Worm (Caenorhabditis elegans): ENCODE data around the gene ceh-74.

The ceh-74 gene

ce11 chrV:14139252-14140100 is 38.4 kb upstream of the ceh-74 start:
- TF ChIP-seq unc-39 (tag; optimal IDR thresholded peaks at IDR 0.05) (no peak), zag-1 (tag; optimal IDR thresholded peaks at IDR 0.05) (no peak), ceh-28 (tag; optimal IDR thresholded peaks at IDR 0.05) (no peak), lin-15B (tag; optimal IDR thresholded peaks at IDR 0.05) (peak; percentile 16), ceh-9 (tag; optimal IDR thresholded peaks at IDR 0.05) (no peak), lin-39 (tag; optimal IDR thresholded peaks at IDR 0.05) (peak; percentile 40), snpc-4 (tag; optimal IDR thresholded peaks at IDR 0.05) (no peak), nhr-28 (tag; optimal IDR thresholded peaks at IDR 0.05) (no peak), nhr-25 (tag; optimal IDR thresholded peaks at IDR 0.05) (peak; percentile 23), hmg-11 (tag; optimal IDR thresholded peaks at IDR 0.05) (peak; percentile 23), tbx-2 (tag; optimal IDR thresholded peaks at IDR 0.05) (no peak), daf-12 (tag; optimal IDR thresholded peaks at IDR 0.05) (no peak), sea-2 (GFP tag; optimal IDR thresholded peaks at IDR 0.05) (no peak), elt-1 (tag; optimal IDR thresholded peaks at IDR 0.05) (no peak), nhr-23 (tag; optimal IDR thresholded peaks at IDR 0.05) (no peak), elt-2 (tag; optimal IDR thresholded peaks at IDR 0.05) (no peak), mdl-1 (tag; optimal IDR thresholded peaks at IDR 0.05) (no peak), skn-1 (tag; optimal IDR thresholded peaks at IDR 0.05) (no peak), mml-1 (tag; optimal IDR thresholded peaks at IDR 0.05) (no peak), egl-27 (tag; optimal IDR thresholded peaks at IDR 0.05) (no peak), nhr-11 (tag; optimal IDR thresholded peaks at IDR 0.05) (no peak), pqm-1 (tag; optimal IDR thresholded peaks at IDR 0.05) (no peak), ama-1 (optimal IDR thresholded peaks at IDR 0.05) (peak; percentile 5), nhr-237 (tag; optimal IDR thresholded peaks at IDR 0.05) (no peak), ceh-16 (tag; optimal IDR thresholded peaks at IDR 0.05) (no peak), egl-5 (tag; optimal IDR thresholded peaks at IDR 0.05) (no peak)

ce11 chrV:14140733-14141132 is 37.1 kb upstream of the ceh-74 start:
- TF ChIP-seq fkh-10 (GFP tag; optimal IDR thresholded peaks at IDR 0.05) (peak; percentile 82), ZK546.5 (tag; optimal IDR thresholded peaks at IDR 0.05) (no peak)

- TF ChIP-seq nhr-12 (tag; optimal IDR thresholded peaks at IDR 0.05): no peak
- no peak for TF ChIP-seq eor-1 (tag; optimal IDR thresholded peaks at IDR 0.05)
- no peak for TF ChIP-seq ceh-9 (tag; optimal IDR thresholded peaks at IDR 0.05)
- TF ChIP-seq nhr-77 (tag; optimal IDR thresholded peaks at IDR 0.05): no peak
- no peak for TF ChIP-seq lin-39 (tag; optimal IDR thresholded peaks at IDR 0.05)
- TF ChIP-seq ztf-11 (tag; optimal IDR thresholded peaks at IDR 0.05): no peak
- TF ChIP-seq unc-39 (tag; optimal IDR thresholded peaks at IDR 0.05): no peak
These were observed 36.0 kb upstream of the ceh-74 start for ce11 chrV:14141846-14142245.

- TF ChIP-seq R02D3.7 (tag; optimal IDR thresholded peaks at IDR 0.05): no peak
- TF ChIP-seq unc-39 (tag; optimal IDR thresholded peaks at IDR 0.05): no peak
- peak; percentile 38 for TF ChIP-seq lin-15B (tag; optimal IDR thresholded peaks at IDR 0.05)
- no peak for TF ChIP-seq pha-4 (tag; optimal IDR thresholded peaks at IDR 0.05)
- no peak for TF ChIP-seq ceh-82 (tag; optimal IDR thresholded peaks at IDR 0.05)
- TF ChIP-seq skn-1 (tag; optimal IDR thresholded peaks at IDR 0.05): no peak
- TF ChIP-seq pqm-1 (tag; optimal IDR thresholded peaks at IDR 0.05): no peak
- peak; percentile 58 for TF ChIP-seq hmg-11 (tag; optimal IDR thresholded peaks at IDR 0.05)
- TF ChIP-seq tbx-2 (tag; optimal IDR thresholded peaks at IDR 0.05): peak; percentile 48
- TF ChIP-seq daf-12 (tag; optimal IDR thresholded peaks at IDR 0.05): no peak
- no peak for TF ChIP-seq egl-27 (tag; optimal IDR thresholded peaks at IDR 0.05)
- TF ChIP-seq ztf-4 (tag; optimal IDR thresholded peaks at IDR 0.05): no peak
- TF ChIP-seq fkh-10 (GFP tag; optimal IDR thresholded peaks at IDR 0.05): peak; percentile 77
- TF ChIP-seq nhr-25 (tag; optimal IDR thresholded peaks at IDR 0.05): no peak
- peak; percentile 53 for TF ChIP-seq nfya-1 (tag; optimal IDR thresholded peaks at IDR 0.05; ENCODE audit: insufficient read depth)
These were observed 34.2 kb upstream of the ceh-74 start for ce11 chrV:14143634-14144033.

Data from whole organism, L3 larva.